Fruit fly (Drosophila melanogaster) whole organism, embryonic: ENCODE measurements around the gene CG7227.
A peak's percentile ranks its signal among the peaks of the same experiment; 100 is the strongest.

Experiments
- Atf-2 ChIP-seq: fragments of 200-800 bp; sonication (Bioruptor generic); optimal IDR thresholded peaks from 2 replicates; lab custom pipeline; 2016; ENCODE audit warnings: missing biosample characterization, missing genetic modification characterization
- Atf6 ChIP-seq: fragments of 200-800 bp; sonication (Bioruptor generic); IDR thresholded peaks from 2 replicates; pipeline ENCODE4 v1.3.6; 2022; ENCODE audit warnings: missing biosample characterization, missing genetic modification characterization
- B-H1 ChIP-seq: fragments of 200-800 bp; sonication (Bioruptor generic); IDR thresholded peaks from 3 replicates; pipeline ENCODE4 v1.3.6; 2022; ENCODE audit warnings: missing biosample characterization, missing genetic modification characterization
- Bgb ChIP-seq: fragments of 200-800 bp; sonication (Bioruptor generic); IDR thresholded peaks from 2 replicates; pipeline ENCODE4 v1.3.6; 2022; ENCODE audit warnings: missing biosample characterization, missing genetic modification characterization; ENCODE audit not compliant: partially characterized antibody
- C15 ChIP-seq: fragments of 200-800 bp; sonication (Bioruptor generic); IDR thresholded peaks from 3 replicates; pipeline ENCODE4 v1.3.6; 2022; ENCODE audit warnings: missing biosample characterization, missing genetic modification characterization
- CG10267 ChIP-seq: fragments of 200-800 bp; sonication (Bioruptor generic); optimal IDR thresholded peaks from 2 replicates; lab custom pipeline; 2018; ENCODE audit warnings: missing biosample characterization, mild to moderate bottlenecking, missing genetic modification characterization, moderate library complexity
- CG12219 ChIP-seq: fragments of 200-800 bp; sonication (Bioruptor generic); optimal IDR thresholded peaks from 3 replicates; lab custom pipeline; 2018; ENCODE audit warnings: missing biosample characterization, mild to moderate bottlenecking, missing genetic modification characterization
- CG12299 ChIP-seq: fragments of 200-800 bp; sonication (Bioruptor generic); optimal IDR thresholded peaks from 2 replicates; lab custom pipeline; 2018; ENCODE audit warnings: missing biosample characterization, mild to moderate bottlenecking, missing genetic modification characterization
- CG14965 ChIP-seq: fragments of 200-800 bp; sonication (Bioruptor generic); optimal IDR thresholded peaks from 2 replicates; lab custom pipeline; 2016; ENCODE audit warnings: missing biosample characterization, missing genetic modification characterization, borderline replicate concordance
- CG17612 ChIP-seq: fragments of 200-800 bp; sonication (Bioruptor generic); IDR thresholded peaks from 2 replicates; pipeline ENCODE4 v1.3.6; 2022; ENCODE audit warnings: missing biosample characterization, missing genetic modification characterization
- CG2678 ChIP-seq: fragments of 200-800 bp; sonication (Bioruptor generic); optimal IDR thresholded peaks from 3 replicates; lab custom pipeline; 2019; ENCODE audit warnings: missing biosample characterization, mild to moderate bottlenecking, missing genetic modification characterization, moderate library complexity
- CG30431 ChIP-seq: fragments of 200-800 bp; sonication (Bioruptor generic); optimal IDR thresholded peaks from 2 replicates; lab custom pipeline; 2017; ENCODE audit warnings: missing biosample characterization, missing genetic modification characterization
- CG31441 ChIP-seq: fragments of 200-800 bp; sonication (Bioruptor generic); IDR thresholded peaks from 2 replicates; pipeline ENCODE4 v1.3.6; 2022; ENCODE audit warnings: missing biosample characterization, missing genetic modification characterization
- CG4424 ChIP-seq: fragments of 200-800 bp; sonication (Bioruptor generic); optimal IDR thresholded peaks from 3 replicates; lab custom pipeline; 2016; ENCODE audit warnings: missing biosample characterization, missing genetic modification characterization
- CG6654 ChIP-seq: fragments of 200-800 bp; sonication (Bioruptor generic); optimal IDR thresholded peaks from 2 replicates; lab custom pipeline; 2017; ENCODE audit warnings: missing biosample characterization, mild to moderate bottlenecking, missing genetic modification characterization
- CG6791 ChIP-seq: fragments of 200-800 bp; sonication (Bioruptor generic); IDR thresholded peaks from 3 replicates; pipeline ENCODE4 v1.3.6; 2022; ENCODE audit warnings: missing biosample characterization, missing genetic modification characterization; ENCODE audit not compliant: partially characterized antibody
- CG7745 ChIP-seq: fragments of 200-800 bp; sonication (Bioruptor generic); optimal IDR thresholded peaks from 2 replicates; lab custom pipeline; 2018; ENCODE audit warnings: missing biosample characterization, mild to moderate bottlenecking, missing genetic modification characterization, moderate library complexity
- CG9817 ChIP-seq: fragments of 200-800 bp; sonication (Bioruptor generic); optimal IDR thresholded peaks from 2 replicates; lab custom pipeline; 2018; ENCODE audit warnings: missing biosample characterization, mild to moderate bottlenecking, missing genetic modification characterization, moderate library complexity
- CG9876 ChIP-seq: fragments of 200-800 bp; sonication (Bioruptor generic); optimal IDR thresholded peaks from 2 replicates; lab custom pipeline; 2016; ENCODE audit warnings: missing biosample characterization, missing genetic modification characterization
- CTCF ChIP-seq: fragments of 200-800 bp; sonication (Bioruptor generic); optimal IDR thresholded peaks from 2 replicates; lab custom pipeline; 2017; ENCODE audit warnings: missing biosample characterization, mild to moderate bottlenecking, missing genetic modification characterization, moderate library complexity
- Dad ChIP-seq: fragments of 200-800 bp; sonication (Bioruptor generic); optimal IDR thresholded peaks from 3 replicates; lab custom pipeline; 2016; ENCODE audit warnings: missing biosample characterization, missing genetic modification characterization
- Dbx ChIP-seq: fragments of 200-800 bp; sonication (Bioruptor generic); IDR thresholded peaks from 3 replicates; pipeline ENCODE4 v1.3.6; 2022; ENCODE audit warnings: missing biosample characterization, missing genetic modification characterization
- Doc3 ChIP-seq: fragments of 200-800 bp; sonication (Bioruptor generic); IDR thresholded peaks from 3 replicates; pipeline ENCODE4 v1.3.6; 2022; ENCODE audit warnings: missing biosample characterization, missing genetic modification characterization; ENCODE audit not compliant: partially characterized antibody
- Nf-YA ChIP-seq: fragments of 200-800 bp; sonication (Bioruptor generic); IDR thresholded peaks from 2 replicates; pipeline ENCODE4 v1.3.6; 2022; ENCODE audit warnings: missing biosample characterization, missing genetic modification characterization
- Nf-YC ChIP-seq: fragments of 200-800 bp; optimal IDR thresholded peaks from 3 replicates; lab custom pipeline; 2019; ENCODE audit warnings: missing biosample characterization, mild to moderate bottlenecking, missing genetic modification characterization, moderate library complexity
- Rx ChIP-seq: fragments of 200-800 bp; sonication (Bioruptor generic); IDR thresholded peaks from 2 replicates; pipeline ENCODE4 v1.3.6; 2022; ENCODE audit warnings: missing biosample characterization, missing genetic modification characterization
- Taf1 ChIP-seq: fragments of 200-800 bp; sonication (Bioruptor generic); IDR thresholded peaks from 2 replicates; pipeline ENCODE4 v1.3.6; 2022; ENCODE audit warnings: missing biosample characterization, missing genetic modification characterization
- chm ChIP-seq: fragments of 200-800 bp; sonication (Bioruptor generic); IDR thresholded peaks from 2 replicates; pipeline ENCODE4 v1.3.6; 2022; ENCODE audit warnings: missing biosample characterization, missing genetic modification characterization
- esg ChIP-seq: fragments of 200-800 bp; sonication (Bioruptor generic); conservative IDR thresholded peaks from 2 replicates; pipeline ENCODE4 v1.3.6; 2022; ENCODE audit warnings: missing biosample characterization, missing genetic modification characterization
- eyg ChIP-seq: fragments of 200-800 bp; sonication (Bioruptor generic); optimal IDR thresholded peaks from 3 replicates; lab custom pipeline; 2016; ENCODE audit warnings: missing biosample characterization, missing genetic modification characterization
- fu2 ChIP-seq: fragments of 200-800 bp; sonication (Bioruptor generic); optimal IDR thresholded peaks from 2 replicates; lab custom pipeline; 2016; ENCODE audit warnings: missing biosample characterization, missing genetic modification characterization
- gcm ChIP-seq: fragments of 200-800 bp; sonication (Bioruptor generic); optimal IDR thresholded peaks from 2 replicates; lab custom pipeline; 2019; ENCODE audit warnings: missing biosample characterization, mild to moderate bottlenecking, missing genetic modification characterization, moderate library complexity
- gro ChIP-seq: fragments of 200-800 bp; sonication (Bioruptor generic); optimal IDR thresholded peaks from 2 replicates; lab custom pipeline; 2016; ENCODE audit warnings: missing biosample characterization, missing genetic modification characterization
- jing ChIP-seq: fragments of 200-800 bp; sonication (Bioruptor generic); optimal IDR thresholded peaks from 2 replicates; lab custom pipeline; 2018; ENCODE audit warnings: missing biosample characterization, mild to moderate bottlenecking, missing genetic modification characterization
- lbe ChIP-seq: fragments of 200-800 bp; sonication (Bioruptor generic); optimal IDR thresholded peaks from 2 replicates; lab custom pipeline; 2016; ENCODE audit warnings: missing biosample characterization, mild to moderate bottlenecking, missing genetic modification characterization
- lola ChIP-seq, 3 experiments: fragments of >200 bp in 2 of 3; fragments of 200-800 bp in 1 of 3; sonication (Bioruptor generic) in 1 of 3; optimal IDR thresholded peaks; 2 replicates each; lab custom pipeline; 2017 to 2019; ENCODE audit warnings: missing biosample characterization in 3 of 3, missing genetic modification characterization in 3 of 3, mild to moderate bottlenecking in 1 of 3, moderate library complexity in 1 of 3
- p53 ChIP-seq: fragments of 200-800 bp; sonication (Bioruptor generic); optimal IDR thresholded peaks from 2 replicates; lab custom pipeline; 2016; ENCODE audit warnings: missing biosample characterization, missing genetic modification characterization
- pan ChIP-seq, 4 experiments: fragments of >200 bp in 3 of 4; fragments of 200-800 bp in 1 of 4; sonication (Bioruptor generic) in 1 of 4; optimal IDR thresholded peaks in 3 of 4; IDR thresholded peaks in 1 of 4; 2 replicates each; pipeline versions ENCODE4 v1.3.6 to Lab custom; 2017 to 2022; ENCODE audit warnings: missing biosample characterization in 2 of 4, missing genetic modification characterization in 2 of 4, mixed read lengths in 1 of 4
- peb ChIP-seq: fragments of 200-800 bp; sonication (Bioruptor generic); IDR thresholded peaks from 2 replicates; pipeline ENCODE4 v1.3.6; 2022; ENCODE audit warnings: missing biosample characterization, missing genetic modification characterization
- pho ChIP-seq: fragments of 200-800 bp; sonication (Bioruptor generic); optimal IDR thresholded peaks from 2 replicates; lab custom pipeline; 2016; ENCODE audit warnings: missing biosample characterization, missing genetic modification characterization
- ranshi ChIP-seq: fragments of 200-800 bp; sonication (Bioruptor generic); IDR thresholded peaks from 2 replicates; pipeline ENCODE4 v1.3.6; 2022; ENCODE audit warnings: missing biosample characterization, missing genetic modification characterization
- ro ChIP-seq: fragments of 200-800 bp; sonication (Bioruptor generic); IDR thresholded peaks from 2 replicates; pipeline ENCODE4 v1.3.6; 2022; ENCODE audit warnings: missing biosample characterization, missing genetic modification characterization
- salm ChIP-seq: fragments of 200-800 bp; sonication (Bioruptor generic); optimal IDR thresholded peaks from 2 replicates; lab custom pipeline; 2018; ENCODE audit warnings: missing biosample characterization, mild to moderate bottlenecking, missing genetic modification characterization
- sd ChIP-seq: fragments of 200-800 bp; sonication (Bioruptor generic); optimal IDR thresholded peaks from 3 replicates; lab custom pipeline; 2018; ENCODE audit warnings: missing biosample characterization, mild to moderate bottlenecking, missing genetic modification characterization, moderate library complexity
- shn ChIP-seq: fragments of 200-800 bp; sonication (Bioruptor generic); optimal IDR thresholded peaks from 3 replicates; lab custom pipeline; 2016; ENCODE audit warnings: missing biosample characterization, missing genetic modification characterization
- slbo ChIP-seq: fragments of 200-800 bp; sonication (Bioruptor generic); IDR thresholded peaks from 2 replicates; pipeline ENCODE4 v1.3.6; 2022; ENCODE audit warnings: missing biosample characterization, missing genetic modification characterization
- tap ChIP-seq: fragments of 200-800 bp; optimal IDR thresholded peaks from 3 replicates; lab custom pipeline; 2019; ENCODE audit warnings: missing biosample characterization, mild to moderate bottlenecking, missing genetic modification characterization, moderate library complexity
- trem ChIP-seq: fragments of 200-800 bp; optimal IDR thresholded peaks from 3 replicates; lab custom pipeline; 2019; ENCODE audit warnings: missing biosample characterization, mild to moderate bottlenecking, missing genetic modification characterization, moderate library complexity
- unpg ChIP-seq: fragments of 200-800 bp; sonication (Bioruptor generic); optimal IDR thresholded peaks from 3 replicates; lab custom pipeline; 2018; ENCODE audit warnings: missing biosample characterization, mild to moderate bottlenecking, missing genetic modification characterization, moderate library complexity
- wek ChIP-seq: fragments of 200-800 bp; sonication (Bioruptor generic); optimal IDR thresholded peaks from 3 replicates; lab custom pipeline; 2018; ENCODE audit warnings: missing biosample characterization, mild to moderate bottlenecking, missing genetic modification characterization, moderate library complexity
- zfh1 ChIP-seq: fragments of 200-800 bp; sonication (Bioruptor generic); IDR thresholded peaks from 3 replicates; pipeline ENCODE4 v1.3.6; 2022; ENCODE audit warnings: missing biosample characterization, missing genetic modification characterization

CG7227 gene

dm6 chr2L:7964611-7965010 is 33.3 kb downstream of the CG7227 start (continued):
- TF ChIP-seq pan (optimal IDR thresholded peaks at IDR 0.05; lab: Kevin White, UChicago) (no peak), pan (GFP tag; optimal IDR thresholded peaks at IDR 0.05 in 1 of 2, IDR thresholded peaks at IDR 0.05 in 1 of 2) (peak in 1 of 2 experiments; percentile 88), wek (GFP tag; lab: Kevin White, UChicago) (peak; percentile 10), salm (tag; lab: Kevin White, UChicago) (peak; percentile 66), CG4424 (GFP tag; lab: Kevin White, UChicago) (peak; percentile 66), Rx (GFP tag; lab: Robert Waterston, UW) (peak; percentile 76), CG12219 (GFP tag; lab: Kevin White, UChicago) (peak; percentile 73), trem (tag; lab: Kevin White, UChicago) (peak; percentile 13), Bgb (GFP tag; lab: Robert Waterston, UW) (no peak), Atf6 (peak; percentile 68), esg (GFP tag; lab: Robert Waterston, UW) (peak; percentile 81), lola (GFP tag; optimal IDR thresholded peaks at IDR 0.05; lab: Kevin White, UChicago) (peak in 1 of 3 experiments; percentile 57), lbe (no peak), jing (peak; percentile 59), Nf-YA (GFP tag; lab: Robert Waterston, UW) (peak; percentile 82), Atf-2 (GFP tag; lab: Kevin White, UChicago) (peak; percentile 14), CG10267 (tag; lab: Kevin White, UChicago) (peak; percentile 47), Taf1 (peak; percentile 29; the same call in 1 of the 2 replicates), CG9876 (peak; percentile 19), ro (0 out of 2 replicates have a peak, but pooled peaks have one; percentile 17), slbo (GFP tag; lab: Robert Waterston, UW) (peak; percentile 81), zfh1 (GFP tag; lab: Robert Waterston, UW) (peak; percentile 87), p53 (GFP tag; lab: Kevin White, UChicago) (peak; percentile 8), chm (GFP tag; lab: Robert Waterston, UW) (no peak; the same call in 1 of the 2 replicates), sd (tag; lab: Kevin White, UChicago) (no peak), gro (no peak), CTCF (GFP tag; lab: Kevin White, UChicago) (no peak), Dad (GFP tag; lab: Kevin White, UChicago) (peak; percentile 35), Nf-YC (peak; percentile 13), ranshi (GFP tag; lab: Robert Waterston, UW) (peak; percentile 77), C15 (GFP tag; lab: Robert Waterston, UW) (0 out of 3 replicates have a peak, but pooled peaks have one; percentile 32), Doc3 (no peak), CG6654 (GFP tag; lab: Kevin White, UChicago) (no peak), pho (GFP tag; lab: Kevin White, UChicago) (peak; percentile 3), CG30431 (GFP tag; lab: Kevin White, UChicago) (peak; percentile 43), unpg (GFP tag; lab: Kevin White, UChicago) (peak; percentile 82), gcm (GFP tag; lab: Kevin White, UChicago) (peak; percentile 76), CG14965 (GFP tag; lab: Kevin White, UChicago) (no peak), CG31441 (GFP tag; lab: Robert Waterston, UW) (peak; percentile 70), eyg (GFP tag; lab: Kevin White, UChicago) (peak; percentile 0), peb (peak; percentile 69; the same call in 1 of the 2 replicates), CG9817 (peak; percentile 47), CG17612 (GFP tag; lab: Robert Waterston, UW) (peak; percentile 48), fu2 (GFP tag; lab: Kevin White, UChicago) (peak; percentile 59), shn (GFP tag; lab: Kevin White, UChicago) (peak; percentile 33), CG2678 (tag; lab: Kevin White, UChicago) (peak; percentile 64), tap (tag; lab: Kevin White, UChicago) (peak; percentile 64), CG7745 (tag; lab: Kevin White, UChicago) (no peak), CG12299 (tag; lab: Kevin White, UChicago) (no peak), CG6791 (GFP tag; lab: Robert Waterston, UW) (no peak), B-H1 (GFP tag; lab: Robert Waterston, UW) (peak; percentile 77), Dbx (GFP tag; lab: Robert Waterston, UW) (peak; percentile 67)
